Worm (Caenorhabditis elegans): ENCODE results near the gene F41E7.2.

ce11 chrX:10317565-10317964 is 44.1 kb downstream of the F41E7.2 start, which contains the start of gene R07E3.6:
- TF ChIP-seq ama-1 (optimal IDR thresholded peaks at IDR 0.05), result no peak
- TF ChIP-seq ceh-82 (tag; optimal IDR thresholded peaks at IDR 0.05), result no peak
- no peak for TF ChIP-seq egl-27 (tag; optimal IDR thresholded peaks at IDR 0.05)
- TF ChIP-seq lin-35 (GFP tag; optimal IDR thresholded peaks at IDR 0.05), result no peak
- no peak for TF ChIP-seq C16A3.4 (tag; optimal IDR thresholded peaks at IDR 0.05)
- no peak for TF ChIP-seq unc-62 (GFP tag; optimal IDR thresholded peaks at IDR 0.05)
- no peak for TF ChIP-seq lsy-2 (tag; optimal IDR thresholded peaks at IDR 0.05)
- TF ChIP-seq unc-86 (tag; optimal IDR thresholded peaks at IDR 0.05), result no peak
- no peak for TF ChIP-seq alr-1 (tag; optimal IDR thresholded peaks at IDR 0.05; ENCODE audit: borderline replicate concordance)
- no peak for TF ChIP-seq ets-5 (GFP tag; IDR thresholded peaks at IDR 0.05)
- TF ChIP-seq ztf-11 (tag; optimal IDR thresholded peaks at IDR 0.05), result no peak
- no peak for TF ChIP-seq snpc-4 (tag; optimal IDR thresholded peaks at IDR 0.05)

All from whole organism, L1 larva.